Comparison of ENCODE assay signal across 5 worm cellular contexts in the genomic region with DNA sequence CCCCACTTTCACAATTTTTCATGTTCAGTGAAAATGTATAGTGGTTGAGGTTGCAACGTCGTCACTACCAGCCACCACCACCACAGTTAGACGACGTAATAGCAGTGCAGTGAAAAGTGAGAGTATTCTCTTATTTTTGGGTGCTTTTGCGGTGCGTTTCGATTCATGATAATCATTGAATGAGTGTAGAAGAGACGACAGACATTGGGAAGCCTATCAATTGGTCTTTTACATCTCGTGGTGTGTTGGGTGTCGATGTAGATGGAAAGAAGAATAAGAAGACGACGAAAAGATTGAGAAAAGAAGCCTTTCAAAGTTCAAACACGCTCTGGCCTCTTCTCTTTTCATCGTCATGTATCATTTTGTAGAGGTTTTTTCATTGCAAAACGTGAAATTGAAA.
TF ChIP-seq lines count a peak whose summit lies in the region.

No protein-coding gene starts in this region.

TF ChIP-seq in whole organism, L1 larva, 84 proteins besides CTCF, POLR2A, EP300 and RAD21 (continues in another document):
- TF ChIP-seq ceh-82 (tag; optimal IDR thresholded peaks at IDR 0.05; lab: Kevin White, UChicago), result no peak
- TF ChIP-seq dsc-1 (tag; optimal IDR thresholded peaks at IDR 0.05; lab: Kevin White, UChicago), result peak; percentile 43
- TF ChIP-seq irx-1 (tag; optimal IDR thresholded peaks at IDR 0.05; lab: Kevin White, UChicago), result no peak
- TF ChIP-seq snpc-4 (tag; optimal IDR thresholded peaks at IDR 0.05; lab: Kevin White, UChicago), result no peak
- no peak for TF ChIP-seq unc-30 (tag; optimal IDR thresholded peaks at IDR 0.05; lab: Kevin White, UChicago)
- no peak for TF ChIP-seq tlp-1 (tag; optimal IDR thresholded peaks at IDR 0.05; lab: Kevin White, UChicago)
- no peak for TF ChIP-seq lir-3 (tag; optimal IDR thresholded peaks at IDR 0.05; lab: Kevin White, UChicago; ENCODE audit: poor library complexity)
- no peak for TF ChIP-seq nhr-84 (tag; optimal IDR thresholded peaks at IDR 0.05; lab: Kevin White, UChicago)
- no peak for TF ChIP-seq F16B12.6 (tag; optimal IDR thresholded peaks at IDR 0.05; lab: Kevin White, UChicago)
- TF ChIP-seq zag-1 (tag; optimal IDR thresholded peaks at IDR 0.05; lab: Kevin White, UChicago), result no peak
- TF ChIP-seq unc-130 (tag; optimal IDR thresholded peaks at IDR 0.05; lab: Kevin White, UChicago), result no peak
- no peak for TF ChIP-seq nhr-11 (tag; optimal IDR thresholded peaks at IDR 0.05; lab: Kevin White, UChicago)
- TF ChIP-seq vab-15 (tag; optimal IDR thresholded peaks at IDR 0.05; lab: Kevin White, UChicago), result no peak
- TF ChIP-seq lin-13 (GFP tag; optimal IDR thresholded peaks at IDR 0.05; lab: Kevin White, UChicago), result no peak
- peak; percentile 55 for TF ChIP-seq grh-1 (GFP tag; IDR thresholded peaks at IDR 0.05; lab: Robert Waterston, UW)
- TF ChIP-seq pag-3 (tag; optimal IDR thresholded peaks at IDR 0.05; lab: Kevin White, UChicago; ENCODE audit: borderline replicate concordance, insufficient read depth), result no peak
- no peak for TF ChIP-seq ceh-63 (GFP tag; optimal IDR thresholded peaks at IDR 0.05; lab: Kevin White, UChicago)
- peak; percentile 55 for TF ChIP-seq snu-23 (GFP tag; optimal IDR thresholded peaks at IDR 0.05; lab: Kevin White, UChicago)

TF ChIP-seq in whole organism, L2 larva, 48 proteins besides CTCF, POLR2A, EP300 and RAD21 (continues in another document):
- TF ChIP-seq R02D3.7 (tag; optimal IDR thresholded peaks at IDR 0.05; lab: Kevin White, UChicago), result no peak
- TF ChIP-seq peb-1 (tag; optimal IDR thresholded peaks at IDR 0.05; lab: Kevin White, UChicago), result no peak
- peak; percentile 20 for TF ChIP-seq gmeb-1 (tag; optimal IDR thresholded peaks at IDR 0.05; lab: Kevin White, UChicago)
- peak; percentile 56 for TF ChIP-seq nhr-129 (tag; optimal IDR thresholded peaks at IDR 0.05; lab: Kevin White, UChicago)
- no peak for TF ChIP-seq dmd-4 (tag; optimal IDR thresholded peaks at IDR 0.05; lab: Kevin White, UChicago)
- no peak for TF ChIP-seq mab-5 (tag; optimal IDR thresholded peaks at IDR 0.05; lab: Kevin White, UChicago)
- no peak for TF ChIP-seq unc-55 (GFP tag; optimal IDR thresholded peaks at IDR 0.05; lab: Kevin White, UChicago)
- TF ChIP-seq ama-1 (optimal IDR thresholded peaks at IDR 0.05; lab: Kevin White, UChicago), result no peak
- no peak for TF ChIP-seq ztf-4 (tag; optimal IDR thresholded peaks at IDR 0.05; lab: Kevin White, UChicago)
- TF ChIP-seq nhr-12 (tag; optimal IDR thresholded peaks at IDR 0.05; lab: Kevin White, UChicago), result no peak
- TF ChIP-seq Y55F3AM.14 (GFP tag; optimal IDR thresholded peaks at IDR 0.05; lab: Kevin White, UChicago), result no peak
- no peak for TF ChIP-seq nhr-6 (tag; optimal IDR thresholded peaks at IDR 0.05; lab: Kevin White, UChicago)
- no peak for TF ChIP-seq nhr-11 (tag; optimal IDR thresholded peaks at IDR 0.05; lab: Kevin White, UChicago)
- TF ChIP-seq lin-13 (GFP tag; optimal IDR thresholded peaks at IDR 0.05; lab: Kevin White, UChicago), result no peak
- no peak for TF ChIP-seq lin-11 (tag; optimal IDR thresholded peaks at IDR 0.05; lab: Kevin White, UChicago)
- no peak for TF ChIP-seq elt-3 (tag; optimal IDR thresholded peaks at IDR 0.05; lab: Kevin White, UChicago)
- TF ChIP-seq nhr-21 (tag; optimal IDR thresholded peaks at IDR 0.05; lab: Kevin White, UChicago), result peak; percentile 72
- no peak for TF ChIP-seq ztf-1 (GFP tag; conservative IDR thresholded peaks at IDR 0.05; lab: Robert Waterston, UW)
- no peak for TF ChIP-seq lin-39 (tag; optimal IDR thresholded peaks at IDR 0.05; lab: Kevin White, UChicago)

TF ChIP-seq in whole organism, L3 larva, 47 proteins besides CTCF, POLR2A, EP300 and RAD21:
- TF ChIP-seq elt-3 (tag; optimal IDR thresholded peaks at IDR 0.05; lab: Kevin White, UChicago) (peak in 2 of 3 experiments; percentile 15 to 74), mml-1 (tag; optimal IDR thresholded peaks at IDR 0.05; lab: Kevin White, UChicago) (peak; percentile 31), nhr-76 (tag; optimal IDR thresholded peaks at IDR 0.05; lab: Kevin White, UChicago) (no peak), pqm-1 (tag; optimal IDR thresholded peaks at IDR 0.05; lab: Kevin White, UChicago) (peak; percentile 69), nhr-43 (tag; optimal IDR thresholded peaks at IDR 0.05; lab: Kevin White, UChicago; ENCODE audit: poor library complexity, severe bottlenecking) (peak; percentile 95), mdl-1 (tag; optimal IDR thresholded peaks at IDR 0.05; lab: Kevin White, UChicago) (peak; percentile 44), nfya-1 (tag; optimal IDR thresholded peaks at IDR 0.05; lab: Kevin White, UChicago; ENCODE audit: insufficient read depth) (peak; percentile 53), lsy-12 (tag; optimal IDR thresholded peaks at IDR 0.05; lab: Kevin White, UChicago) (no peak), tbx-2 (tag; optimal IDR thresholded peaks at IDR 0.05; lab: Kevin White, UChicago) (peak; percentile 22), R02D3.7 (tag; optimal IDR thresholded peaks at IDR 0.05; lab: Kevin White, UChicago) (peak; percentile 38), nhr-23 (tag; optimal IDR thresholded peaks at IDR 0.05; lab: Kevin White, UChicago) (peak; percentile 72), hmg-11 (tag; optimal IDR thresholded peaks at IDR 0.05; lab: Kevin White, UChicago) (no peak), jun-1 (tag; optimal IDR thresholded peaks at IDR 0.05; lab: Kevin White, UChicago) (no peak), elt-2 (tag; optimal IDR thresholded peaks at IDR 0.05; lab: Kevin White, UChicago) (peak; percentile 30), nhr-25 (tag; optimal IDR thresholded peaks at IDR 0.05; lab: Kevin White, UChicago) (peak; percentile 94)
TF ChIP-seq in whole organism, L3 larva: peak in this region for 11.

TF ChIP-seq in whole organism, L4 larva, 104 proteins besides CTCF, POLR2A, EP300 and RAD21 (continues in another document):
- TF ChIP-seq dve-1 (tag; optimal IDR thresholded peaks at IDR 0.05; lab: Kevin White, UChicago; ENCODE audit: insufficient read depth), result peak; percentile 63
- peak; percentile 99 for TF ChIP-seq aha-1 (tag; lab: Kevin White, UChicago)
- TF ChIP-seq ceh-20 (GFP tag; IDR thresholded peaks at IDR 0.05; lab: Robert Waterston, UW), result 0 out of 2 replicates have a peak, but pooled peaks have one; percentile 14
- TF ChIP-seq hlh-30 (tag; optimal IDR thresholded peaks at IDR 0.05; lab: Kevin White, UChicago; ENCODE audit: insufficient read depth), result peak; percentile 69
- TF ChIP-seq hlh-11 (tag; optimal IDR thresholded peaks at IDR 0.05; lab: Kevin White, UChicago), result peak; percentile 83
- TF ChIP-seq T20F7.1 (GFP tag; optimal IDR thresholded peaks at IDR 0.05; lab: Kevin White, UChicago), result no peak
- TF ChIP-seq gei-8 (GFP tag; optimal IDR thresholded peaks at IDR 0.05; lab: Kevin White, UChicago), result peak; percentile 4
- TF ChIP-seq hif-1 (tag; optimal IDR thresholded peaks at IDR 0.05; lab: Kevin White, UChicago), result peak in 1 of 2 experiments; percentile 32
- TF ChIP-seq Y48G9A.11 (GFP tag; IDR thresholded peaks at IDR 0.05; lab: Robert Waterston, UW), result no peak
- TF ChIP-seq mdl-1 (tag; optimal IDR thresholded peaks at IDR 0.05; lab: Kevin White, UChicago), result peak; percentile 62 to 86
- no peak for TF ChIP-seq zfp-2 (tag; optimal IDR thresholded peaks at IDR 0.05; lab: Kevin White, UChicago)
- peak; percentile 98 for TF ChIP-seq nhr-48 (tag; optimal IDR thresholded peaks at IDR 0.05; lab: Kevin White, UChicago)
- TF ChIP-seq cey-2 (tag; optimal IDR thresholded peaks at IDR 0.05; lab: Kevin White, UChicago; ENCODE audit: borderline replicate concordance, insufficient read depth), result peak; percentile 0
- peak; percentile 15 for TF ChIP-seq mes-2 (tag; optimal IDR thresholded peaks at IDR 0.05; lab: Kevin White, UChicago; ENCODE audit: poor library complexity, severe bottlenecking)
- TF ChIP-seq mep-1 (tag; optimal IDR thresholded peaks at IDR 0.05; lab: Kevin White, UChicago), result peak; percentile 17
- TF ChIP-seq mxl-3 (GFP tag; optimal IDR thresholded peaks at IDR 0.05; lab: Kevin White, UChicago), result peak; percentile 37
- TF ChIP-seq lsy-2 (tag; optimal IDR thresholded peaks at IDR 0.05; lab: Kevin White, UChicago), result peak in 1 of 2 experiments; percentile 59
- TF ChIP-seq nhr-10 (tag; optimal IDR thresholded peaks at IDR 0.05; lab: Kevin White, UChicago), result peak; percentile 54
- no peak for TF ChIP-seq ceh-44 (GFP tag; IDR thresholded peaks at IDR 0.05; lab: Robert Waterston, UW)

TF ChIP-seq in whole organism, young adult, 124 proteins besides CTCF, POLR2A, EP300 and RAD21:
- TF ChIP-seq ztf-26 (tag; optimal IDR thresholded peaks at IDR 0.05; lab: Kevin White, UChicago) (peak; percentile 26), F37B4.10 (GFP tag; IDR thresholded peaks at IDR 0.05; lab: Robert Waterston, UW) (no peak), nhr-80 (tag; optimal IDR thresholded peaks at IDR 0.05; lab: Kevin White, UChicago) (peak; percentile 55), attf-5 (GFP tag; optimal IDR thresholded peaks at IDR 0.05; lab: Kevin White, UChicago) (no peak), C06A6.2 (GFP tag; conservative IDR thresholded peaks at IDR 0.05; lab: Robert Waterston, UW) (0 out of 2 replicates have a peak, but pooled peaks have one; percentile 10), lin-40 (tag; optimal IDR thresholded peaks at IDR 0.05; lab: Kevin White, UChicago) (peak; percentile 62), bed-2 (GFP tag; IDR thresholded peaks at IDR 0.05; lab: Robert Waterston, UW) (no peak), T26A5.8 (tag; optimal IDR thresholded peaks at IDR 0.05; lab: Kevin White, UChicago) (no peak)
